Fruit fly (Drosophila melanogaster) whole organism, embryonic: ENCODE measurements around the gene CG17224.

Source experiments
- Adf1 ChIP-seq: fragments of 200-800 bp; sonication (Bioruptor generic); IDR thresholded peaks from 2 replicates; pipeline ENCODE4 v1.3.6; 2022; ENCODE audit warnings: missing biosample characterization, missing genetic modification characterization
- B-H1 ChIP-seq: fragments of 200-800 bp; sonication (Bioruptor generic); IDR thresholded peaks from 3 replicates; pipeline ENCODE4 v1.3.6; 2022; ENCODE audit warnings: missing biosample characterization, missing genetic modification characterization
- CG10979 ChIP-seq: fragments of 200-800 bp; sonication (Bioruptor generic); optimal IDR thresholded peaks from 2 replicates; lab custom pipeline; 2018; ENCODE audit warnings: missing biosample characterization, mild to moderate bottlenecking, missing genetic modification characterization, moderate library complexity
- CG11093 ChIP-seq: fragments of 200-800 bp; sonication (Bioruptor generic); IDR thresholded peaks from 3 replicates; pipeline ENCODE4 v1.3.6; 2022; ENCODE audit warnings: missing biosample characterization, missing genetic modification characterization
- CG12299 ChIP-seq: fragments of 200-800 bp; sonication (Bioruptor generic); optimal IDR thresholded peaks from 2 replicates; lab custom pipeline; 2018; ENCODE audit warnings: missing biosample characterization, mild to moderate bottlenecking, missing genetic modification characterization
- CG12391 ChIP-seq: fragments of 200-800 bp; sonication (Bioruptor generic); optimal IDR thresholded peaks from 3 replicates; lab custom pipeline; 2018; ENCODE audit warnings: missing biosample characterization, mild to moderate bottlenecking, missing genetic modification characterization, moderate library complexity
- CG12942 ChIP-seq: fragments of 200-800 bp; sonication (Bioruptor generic); optimal IDR thresholded peaks from 3 replicates; lab custom pipeline; 2016; ENCODE audit warnings: missing biosample characterization, missing genetic modification characterization
- CG13287 ChIP-seq: fragments of 200-800 bp; sonication (Bioruptor generic); IDR thresholded peaks from 2 replicates; pipeline ENCODE4 v1.3.6; 2022; ENCODE audit warnings: missing biosample characterization, missing genetic modification characterization; ENCODE audit not compliant: partially characterized antibody
- CG13624 ChIP-seq: fragments of 200-800 bp; sonication (Bioruptor generic); optimal IDR thresholded peaks from 2 replicates; lab custom pipeline; 2016; ENCODE audit warnings: missing biosample characterization, missing genetic modification characterization
- CG13775 ChIP-seq: fragments of 200-800 bp; sonication (Bioruptor generic); optimal IDR thresholded peaks from 3 replicates; lab custom pipeline; 2017; ENCODE audit warnings: missing biosample characterization, mild to moderate bottlenecking, missing genetic modification characterization
- CG16813 ChIP-seq: fragments of 200-800 bp; sonication (Bioruptor generic); IDR thresholded peaks from 3 replicates; pipeline ENCODE4 v1.3.6; 2022; ENCODE audit warnings: missing biosample characterization, missing genetic modification characterization; ENCODE audit not compliant: partially characterized antibody
- CG16815 ChIP-seq: fragments of 200-800 bp; sonication (Bioruptor generic); optimal IDR thresholded peaks from 3 replicates; lab custom pipeline; 2017; ENCODE audit warnings: missing biosample characterization, mild to moderate bottlenecking, missing genetic modification characterization
- CG16863 ChIP-seq: fragments of 200-800 bp; sonication (Bioruptor generic); optimal IDR thresholded peaks from 3 replicates; lab custom pipeline; 2016; ENCODE audit warnings: missing biosample characterization, missing genetic modification characterization
- CG17186 ChIP-seq: fragments of 200-800 bp; sonication (Bioruptor generic); optimal IDR thresholded peaks from 3 replicates; lab custom pipeline; 2017; ENCODE audit warnings: missing biosample characterization, missing genetic modification reagents, missing genetic modification characterization
- CG17328 ChIP-seq: fragments of 200-800 bp; sonication (Bioruptor generic); IDR thresholded peaks from 2 replicates; pipeline ENCODE4 v1.3.6; 2022; ENCODE audit warnings: missing biosample characterization, missing genetic modification characterization
- CG1792 ChIP-seq: fragments of 200-800 bp; sonication (Bioruptor generic); optimal IDR thresholded peaks from 2 replicates; lab custom pipeline; 2016; ENCODE audit warnings: missing biosample characterization, missing genetic modification characterization
- CG1832 ChIP-seq: fragments of 200-800 bp; sonication (Bioruptor generic); optimal IDR thresholded peaks from 2 replicates; lab custom pipeline; 2017; ENCODE audit warnings: missing biosample characterization, mild to moderate bottlenecking, missing genetic modification characterization, inconsistent platforms
- CG18476 ChIP-seq: fragments of 200-800 bp; sonication (Bioruptor generic); optimal IDR thresholded peaks from 2 replicates; lab custom pipeline; 2016; ENCODE audit warnings: missing biosample characterization, mild to moderate bottlenecking, missing genetic modification characterization
- CG18599 ChIP-seq: fragments of 200-800 bp; sonication (Bioruptor generic); optimal IDR thresholded peaks from 3 replicates; lab custom pipeline; 2017; ENCODE audit warnings: missing biosample characterization, missing genetic modification characterization, mild to moderate bottlenecking, moderate library complexity, missing genetic modification reagents
- CG2678 ChIP-seq: fragments of 200-800 bp; sonication (Bioruptor generic); optimal IDR thresholded peaks from 3 replicates; lab custom pipeline; 2019; ENCODE audit warnings: missing biosample characterization, mild to moderate bottlenecking, missing genetic modification characterization, moderate library complexity
- CG3163 ChIP-seq: fragments of 200-800 bp; sonication (Bioruptor generic); optimal IDR thresholded peaks from 3 replicates; lab custom pipeline; 2016; ENCODE audit warnings: missing biosample characterization, missing genetic modification characterization
- CG34376 ChIP-seq: fragments of 200-800 bp; sonication (Bioruptor generic); optimal IDR thresholded peaks from 2 replicates; lab custom pipeline; 2018; ENCODE audit warnings: missing biosample characterization, mild to moderate bottlenecking, missing genetic modification characterization
- CG6683 ChIP-seq: fragments of 200-800 bp; sonication (Bioruptor generic); optimal IDR thresholded peaks from 2 replicates; lab custom pipeline; 2017; ENCODE audit warnings: missing biosample characterization, mild to moderate bottlenecking, missing genetic modification characterization, missing genetic modification reagents
- CG6854 ChIP-seq: fragments of 200-800 bp; sonication (Bioruptor generic); optimal IDR thresholded peaks from 3 replicates; lab custom pipeline; 2017; ENCODE audit warnings: missing biosample characterization, mild to moderate bottlenecking, missing genetic modification characterization
- CG7357 ChIP-seq: fragments of 200-800 bp; sonication (Bioruptor generic); IDR thresholded peaks from 3 replicates; pipeline ENCODE4 v1.3.6; 2022; ENCODE audit warnings: missing biosample characterization, missing genetic modification characterization
- CG7745 ChIP-seq: fragments of 200-800 bp; sonication (Bioruptor generic); optimal IDR thresholded peaks from 2 replicates; lab custom pipeline; 2018; ENCODE audit warnings: missing biosample characterization, mild to moderate bottlenecking, missing genetic modification characterization, moderate library complexity
- CG7839 ChIP-seq: fragments of 200-800 bp; sonication (Bioruptor generic); optimal IDR thresholded peaks from 3 replicates; lab custom pipeline; 2018; ENCODE audit warnings: missing biosample characterization, mild to moderate bottlenecking, missing genetic modification characterization, moderate library complexity
- CG7928 ChIP-seq: fragments of 200-800 bp; sonication (Bioruptor generic); optimal IDR thresholded peaks from 2 replicates; lab custom pipeline; 2017; ENCODE audit warnings: missing biosample characterization, mild to moderate bottlenecking, missing genetic modification characterization
- CG7963 ChIP-seq: fragments of 200-800 bp; sonication (Bioruptor generic); IDR thresholded peaks from 3 replicates; pipeline ENCODE4 v1.3.6; 2022; ENCODE audit warnings: missing biosample characterization, missing genetic modification characterization; ENCODE audit not compliant: partially characterized antibody
- Dad ChIP-seq: fragments of 200-800 bp; sonication (Bioruptor generic); optimal IDR thresholded peaks from 3 replicates; lab custom pipeline; 2016; ENCODE audit warnings: missing biosample characterization, missing genetic modification characterization
- Dbx ChIP-seq: fragments of 200-800 bp; sonication (Bioruptor generic); IDR thresholded peaks from 3 replicates; pipeline ENCODE4 v1.3.6; 2022; ENCODE audit warnings: missing biosample characterization, missing genetic modification characterization
- H2.0 ChIP-seq: fragments of 200-800 bp; sonication (Bioruptor generic); IDR thresholded peaks from 2 replicates; pipeline ENCODE4 v1.3.6; 2022; ENCODE audit warnings: missing biosample characterization, missing genetic modification characterization
- Kr ChIP-seq: fragments of 200-800 bp; sonication (Bioruptor generic); optimal IDR thresholded peaks from 2 replicates; lab custom pipeline; 2017; ENCODE audit warnings: missing biosample characterization, mild to moderate bottlenecking, missing genetic modification characterization
- Stat92E ChIP-seq, 3 experiments: fragments of >200 bp in 2 of 3; fragments of 200-800 bp in 1 of 3; sonication (Bioruptor generic) in 1 of 3; optimal IDR thresholded peaks; 2 replicates each; lab custom pipeline; 2017 to 2019; ENCODE audit warnings: missing biosample characterization in 3 of 3, missing genetic modification characterization in 3 of 3, mild to moderate bottlenecking in 1 of 3, moderate library complexity in 1 of 3
- Vsx1 ChIP-seq: fragments of 200-800 bp; sonication (Bioruptor generic); optimal IDR thresholded peaks from 2 replicates; lab custom pipeline; 2017; ENCODE audit warnings: missing biosample characterization, mild to moderate bottlenecking, missing genetic modification characterization, missing genetic modification reagents
- YL-1 ChIP-seq: fragments of 200-800 bp; sonication (Bioruptor generic); optimal IDR thresholded peaks from 3 replicates; lab custom pipeline; 2017; ENCODE audit warnings: missing biosample characterization, mild to moderate bottlenecking, missing genetic modification characterization
- dysf ChIP-seq: fragments of 200-800 bp; sonication (Bioruptor generic); IDR thresholded peaks from 3 replicates; pipeline ENCODE4 v1.3.6; 2022; ENCODE audit warnings: missing biosample characterization, missing genetic modification characterization
- eve ChIP-seq, 2 experiments: fragments of >200 bp; optimal IDR thresholded peaks; 2 replicates each; lab custom pipeline; 2017; ENCODE audit warnings: missing biosample characterization in 2 of 2, missing genetic modification characterization in 2 of 2
- fd3F ChIP-seq: fragments of 200-800 bp; sonication (Bioruptor generic); optimal IDR thresholded peaks from 2 replicates; lab custom pipeline; 2018; ENCODE audit warnings: missing biosample characterization, mild to moderate bottlenecking, missing genetic modification characterization, moderate library complexity
- fd64A ChIP-seq: fragments of 200-800 bp; sonication (Bioruptor generic); optimal IDR thresholded peaks from 3 replicates; lab custom pipeline; 2018; ENCODE audit warnings: missing biosample characterization, mild to moderate bottlenecking, missing genetic modification characterization
- h ChIP-seq: fragments of >200 bp; optimal IDR thresholded peaks from 2 replicates; lab custom pipeline; 2017
- hb ChIP-seq: fragments of 200-800 bp; sonication (Bioruptor generic); IDR thresholded peaks from 3 replicates; pipeline ENCODE4 v1.3.6; 2022; ENCODE audit warnings: missing biosample characterization, missing genetic modification characterization; ENCODE audit not compliant: partially characterized antibody
- hth ChIP-seq: fragments of >200 bp; optimal IDR thresholded peaks from 2 replicates; lab custom pipeline; 2017; ENCODE audit warnings: inconsistent platforms
- insv ChIP-seq, 2 experiments: fragments of 200-800 bp; sonication (Bioruptor generic); optimal IDR thresholded peaks; 3 replicates each; lab custom pipeline; 2016 to 2018; ENCODE audit warnings: missing biosample characterization in 2 of 2, missing genetic modification characterization in 2 of 2
- kah ChIP-seq: fragments of 200-800 bp; sonication (Bioruptor generic); optimal IDR thresholded peaks from 2 replicates; lab custom pipeline; 2018; ENCODE audit warnings: missing biosample characterization, mild to moderate bottlenecking, missing genetic modification characterization
- kni ChIP-seq: fragments of 200-800 bp; sonication (Bioruptor generic); optimal IDR thresholded peaks from 3 replicates; lab custom pipeline; 2017; ENCODE audit warnings: mild to moderate bottlenecking, missing biosample characterization, missing genetic modification reagents, missing genetic modification characterization
- odd ChIP-seq: fragments of 200-800 bp; sonication (Bioruptor generic); optimal IDR thresholded peaks from 2 replicates; lab custom pipeline; 2017; ENCODE audit warnings: missing biosample characterization, mild to moderate bottlenecking, missing genetic modification characterization
- trh ChIP-seq: fragments of 200-800 bp; sonication (Bioruptor generic); optimal IDR thresholded peaks from 2 replicates; lab custom pipeline; 2016; ENCODE audit warnings: missing biosample characterization, missing genetic modification characterization
- ttk ChIP-seq: fragments of 200-800 bp; sonication (Bioruptor generic); IDR thresholded peaks from 2 replicates; pipeline ENCODE4 v2.1.2; 2022; ENCODE audit warnings: missing biosample characterization, missing genetic modification characterization
- tup ChIP-seq: fragments of 200-800 bp; sonication (Bioruptor generic); optimal IDR thresholded peaks from 2 replicates; lab custom pipeline; 2016; ENCODE audit warnings: missing biosample characterization, mild to moderate bottlenecking, missing genetic modification characterization, moderate library complexity
- wek ChIP-seq: fragments of 200-800 bp; sonication (Bioruptor generic); optimal IDR thresholded peaks from 3 replicates; lab custom pipeline; 2018; ENCODE audit warnings: missing biosample characterization, mild to moderate bottlenecking, missing genetic modification characterization, moderate library complexity

Gene CG17224

dm6 chr2L:3012780-3013179 lies 5.3 kb downstream of the CG17224 start (continued):
- no peak for TF ChIP-seq hb (GFP tag; lab: Robert Waterston, UW)
- TF ChIP-seq odd = no peak
- TF ChIP-seq CG12299 (tag; lab: Kevin White, UChicago) = no peak
- peak; percentile 45; the same call in 1 of the 2 replicates for TF ChIP-seq CG17328
- 0 out of 2 replicates have a peak, but pooled peaks have one; percentile 23 for TF ChIP-seq ttk (GFP tag; lab: Robert Waterston, UW)
- TF ChIP-seq CG1832 (GFP tag; lab: Kevin White, UChicago) = no peak
- no peak for TF ChIP-seq Kr (GFP tag; lab: Kevin White, UChicago)
- TF ChIP-seq Adf1 (GFP tag; lab: Robert Waterston, UW) = no peak
- no peak for TF ChIP-seq CG16863 (GFP tag; lab: Kevin White, UChicago)
- no peak for TF ChIP-seq CG13775 (GFP tag; lab: Kevin White, UChicago)
- no peak for TF ChIP-seq Dad
- no peak for TF ChIP-seq CG7357 (GFP tag; lab: Robert Waterston, UW)
- no peak for TF ChIP-seq kni (GFP tag; lab: Kevin White, UChicago)
- no peak for TF ChIP-seq CG16815 (GFP tag; lab: Kevin White, UChicago)
- TF ChIP-seq CG6683 (GFP tag; lab: Kevin White, UChicago) = no peak
- no peak for TF ChIP-seq fd64A (GFP tag; lab: Kevin White, UChicago)
- no peak for TF ChIP-seq CG34376 (GFP tag; lab: Kevin White, UChicago)
- peak; percentile 57 for TF ChIP-seq CG10979 (tag; lab: Kevin White, UChicago)
- TF ChIP-seq CG13624 (GFP tag; lab: Kevin White, UChicago) = no peak
- no peak for TF ChIP-seq CG12942 (GFP tag; lab: Kevin White, UChicago)
- no peak for TF ChIP-seq CG1792 (GFP tag; lab: Kevin White, UChicago)
- TF ChIP-seq B-H1 (GFP tag; lab: Robert Waterston, UW) = no peak
- no peak for TF ChIP-seq kah
- TF ChIP-seq CG6854 = no peak
- TF ChIP-seq CG2678 (tag; lab: Kevin White, UChicago) = no peak
- peak; percentile 59; the same call in 2 of the 3 replicates for TF ChIP-seq dysf
- no peak for TF ChIP-seq h (lab: Kevin White, UChicago)
- no peak for TF ChIP-seq wek (GFP tag; lab: Kevin White, UChicago)
- TF ChIP-seq CG7928 = no peak
- TF ChIP-seq CG3163 (GFP tag; lab: Kevin White, UChicago) = no peak
- no peak for TF ChIP-seq CG18599 (GFP tag; lab: Kevin White, UChicago)
- no peak for TF ChIP-seq insv (GFP tag; optimal IDR thresholded peaks at IDR 0.05; lab: Kevin White, UChicago)
- TF ChIP-seq YL-1 (GFP tag; lab: Kevin White, UChicago) = no peak
- no peak for TF ChIP-seq CG7745 (tag; lab: Kevin White, UChicago)
- no peak for TF ChIP-seq CG7839 (tag; lab: Kevin White, UChicago)
- TF ChIP-seq CG7963 (GFP tag; lab: Robert Waterston, UW) = no peak
- no peak for TF ChIP-seq hth
- TF ChIP-seq trh (GFP tag; lab: Kevin White, UChicago) = no peak
- TF ChIP-seq eve (GFP tag; optimal IDR thresholded peaks at IDR 0.05; lab: Kevin White, UChicago) = no peak
- no peak for TF ChIP-seq CG16813 (GFP tag; lab: Robert Waterston, UW)
- TF ChIP-seq CG13287 (GFP tag; lab: Robert Waterston, UW) = no peak
- TF ChIP-seq Dbx (GFP tag; lab: Robert Waterston, UW) = no peak
- peak; percentile 26 for TF ChIP-seq tup (GFP tag; lab: Kevin White, UChicago)
- TF ChIP-seq CG18476 (GFP tag; lab: Kevin White, UChicago) = no peak
- no peak for TF ChIP-seq CG11093 (GFP tag; lab: Robert Waterston, UW)
- TF ChIP-seq Stat92E (GFP tag; optimal IDR thresholded peaks at IDR 0.05; lab: Kevin White, UChicago) = no peak
- no peak for TF ChIP-seq fd3F (GFP tag; lab: Kevin White, UChicago)
- TF ChIP-seq CG17186 = no peak
- TF ChIP-seq H2.0 (GFP tag; lab: Robert Waterston, UW) = no peak; the same call in 1 of the 2 replicates
- no peak for TF ChIP-seq Vsx1 (GFP tag; lab: Kevin White, UChicago)
- peak; percentile 18 for TF ChIP-seq CG12391 (tag; lab: Kevin White, UChicago)
